Fruit fly (Drosophila melanogaster): ENCODE results near the gene CG4210.

dm6 chr3R:15181467-15181866, 32.3 kb upstream of the CG4210 start, which contains the start of gene Mf:
- TF ChIP-seq CG6163 (GFP tag; IDR thresholded peaks at IDR 0.05) = no peak
- TF ChIP-seq CG10669 (GFP tag; optimal IDR thresholded peaks at IDR 0.05) = no peak
- no peak for TF ChIP-seq CG6854 (GFP tag; optimal IDR thresholded peaks at IDR 0.05)
- no peak for TF ChIP-seq CG8119 (GFP tag; IDR thresholded peaks at IDR 0.05)
- TF ChIP-seq CG6808 (GFP tag; optimal IDR thresholded peaks at IDR 0.05) = no peak
- TF ChIP-seq svp (GFP tag) = no peak
- TF ChIP-seq CG6276 (GFP tag; optimal IDR thresholded peaks at IDR 0.05) = no peak
- no peak for TF ChIP-seq CG6792 (GFP tag; optimal IDR thresholded peaks at IDR 0.05)

Data from whole organism, prepupa.